Worm (Caenorhabditis elegans) whole organism, L4 larva: ENCODE measurements around the gene rnr-1.

Source experiments
- D1046.2 ChIP-seq: fragments of 200-800 bp; sonication (Bioruptor generic); IDR thresholded peaks from 2 replicates; pipeline ENCODE4 v1.3.6; 2022; ENCODE audit warnings: missing genetic modification characterization, missing compliant biosample characterization
- F44E2.7 ChIP-seq: fragments of 200-800 bp; sonication (Bioruptor generic); IDR thresholded peaks from 2 replicates; pipeline ENCODE4 v2.1.2; 2022; ENCODE audit warnings: missing genetic modification characterization, missing compliant biosample characterization
- F49E8.2 ChIP-seq: sonication (generic microtip); optimal IDR thresholded peaks from 2 replicates; lab custom pipeline; 2016; ENCODE audit warnings: missing compliant biosample characterization, mild to moderate bottlenecking, missing genetic modification characterization, borderline replicate concordance
- T20F7.1 ChIP-seq: fragments of 200-800 bp; sonication (Bioruptor generic); optimal IDR thresholded peaks from 2 replicates; lab custom pipeline; 2018; ENCODE audit warnings: mild to moderate bottlenecking, missing genetic modification characterization, missing compliant biosample characterization
- ama-1 ChIP-seq: fragments of 150-350 bp; optimal IDR thresholded peaks from 2 replicates; lab custom pipeline; 2014; ENCODE audit warnings: inconsistent platforms, mixed read lengths
- ces-1 ChIP-seq: fragments of 150-350 bp; sonication (generic microtip); optimal IDR thresholded peaks from 4 replicates; lab custom pipeline; 2014; ENCODE audit warnings: missing biosample characterization, missing genetic modification reagents, missing genetic modification characterization
- cey-2 ChIP-seq: sonication (generic microtip); optimal IDR thresholded peaks from 3 replicates; lab custom pipeline; 2017; ENCODE audit warnings: missing genetic modification characterization, mild to moderate bottlenecking, missing compliant biosample characterization, antibody characterized with exemption, borderline replicate concordance; ENCODE audit not compliant: insufficient read depth
- ctbp-1 ChIP-seq: fragments of 200-800 bp; sonication (Bioruptor generic); IDR thresholded peaks from 2 replicates; pipeline ENCODE4 v1.3.6; 2022; ENCODE audit warnings: missing genetic modification reagents, missing genetic modification characterization, missing compliant biosample characterization
- daf-16 ChIP-seq, 3 experiments: sonication (generic microtip); optimal IDR thresholded peaks; 2 replicates each; lab custom pipeline; 2016 to 2017; ENCODE audit warnings: missing genetic modification characterization in 3 of 3, missing genetic modification reagents in 3 of 3, mild to moderate bottlenecking in 2 of 3, missing compliant biosample characterization in 2 of 3, missing biosample characterization in 1 of 3, moderate library complexity in 1 of 3
- daf-8 ChIP-seq: fragments of 200-800 bp; sonication (Bioruptor generic); IDR thresholded peaks from 2 replicates; pipeline ENCODE4 v1.3.6; 2022; ENCODE audit warnings: missing genetic modification characterization, missing compliant biosample characterization
- dmd-6 ChIP-seq: fragments of 200-800 bp; sonication (Bioruptor generic); IDR thresholded peaks from 2 replicates; pipeline ENCODE4 v1.3.6; 2022; ENCODE audit warnings: missing genetic modification reagents, missing genetic modification characterization, missing compliant biosample characterization
- dpl-1 ChIP-seq: fragments of 150-350 bp; optimal IDR thresholded peaks from 2 replicates; lab custom pipeline; 2014; ENCODE audit warnings: missing biosample characterization, missing genetic modification reagents, missing genetic modification characterization
- dve-1 ChIP-seq: sonication (generic microtip); optimal IDR thresholded peaks from 2 replicates; lab custom pipeline; 2017; ENCODE audit warnings: antibody characterized with exemption, mild to moderate bottlenecking, missing genetic modification characterization, missing compliant biosample characterization; ENCODE audit not compliant: insufficient read depth
- egl-27 ChIP-seq: sonication (generic microtip); optimal IDR thresholded peaks from 3 replicates; lab custom pipeline; 2017; ENCODE audit warnings: missing biosample characterization, missing genetic modification reagents, missing genetic modification characterization
- egl-43 ChIP-seq: fragments of 200-800 bp; sonication (Bioruptor generic); IDR thresholded peaks from 2 replicates; pipeline ENCODE4 v1.3.6; 2022; ENCODE audit warnings: missing genetic modification reagents, missing genetic modification characterization, missing compliant biosample characterization
- fkh-10 ChIP-seq: fragments of 150-350 bp; optimal IDR thresholded peaks from 2 replicates; lab custom pipeline; 2014; ENCODE audit warnings: missing biosample characterization, missing genetic modification reagents, missing genetic modification characterization
- hif-1 ChIP-seq, 2 experiments: sonication (generic microtip); optimal IDR thresholded peaks; 2 replicates each; lab custom pipeline; 2016 to 2017; ENCODE audit warnings: missing compliant biosample characterization in 2 of 2, missing genetic modification characterization in 2 of 2, missing genetic modification reagents in 2 of 2, missing genotype in 2 of 2, mild to moderate bottlenecking in 1 of 2
- hlh-11 ChIP-seq: fragments of 200-800 bp; sonication (Bioruptor generic); optimal IDR thresholded peaks from 2 replicates; lab custom pipeline; 2018; ENCODE audit warnings: mild to moderate bottlenecking, missing genetic modification characterization, missing compliant biosample characterization
- hlh-30 ChIP-seq: sonication (generic microtip); optimal IDR thresholded peaks from 2 replicates; lab custom pipeline; 2017; ENCODE audit warnings: antibody characterized with exemption, mild to moderate bottlenecking, missing genetic modification characterization, missing compliant biosample characterization; ENCODE audit not compliant: insufficient read depth
- lin-13 ChIP-seq: fragments of 150-350 bp; optimal IDR thresholded peaks from 2 replicates; lab custom pipeline; 2014; ENCODE audit warnings: missing biosample characterization, missing genetic modification reagents, missing genetic modification characterization
- lin-39 ChIP-seq: fragments of 150-350 bp; optimal IDR thresholded peaks from 2 replicates; lab custom pipeline; 2014; ENCODE audit warnings: missing biosample characterization, missing genetic modification reagents, missing genetic modification characterization
- madf-9 ChIP-seq: fragments of 200-800 bp; sonication (Bioruptor generic); conservative IDR thresholded peaks from 2 replicates; pipeline ENCODE4 v1.3.6; 2022; ENCODE audit warnings: missing genetic modification reagents, missing genetic modification characterization, missing compliant biosample characterization
- mep-1 ChIP-seq: fragments of 150-350 bp; sonication (generic microtip); optimal IDR thresholded peaks from 3 replicates; lab custom pipeline; 2014; ENCODE audit warnings: missing biosample characterization, missing genetic modification characterization
- mxl-3 ChIP-seq: fragments of 200-800 bp; sonication (Bioruptor generic); optimal IDR thresholded peaks from 2 replicates; lab custom pipeline; 2018; ENCODE audit warnings: mild to moderate bottlenecking, missing genetic modification characterization, missing compliant biosample characterization
- nhr-10 ChIP-seq: fragments of 150-350 bp; optimal IDR thresholded peaks from 2 replicates; lab custom pipeline; 2014; ENCODE audit warnings: missing biosample characterization, missing genetic modification characterization
- nhr-102 ChIP-seq: sonication (generic microtip); optimal IDR thresholded peaks from 2 replicates; lab custom pipeline; 2016; ENCODE audit warnings: mild to moderate bottlenecking, missing genetic modification characterization, moderate library complexity, missing compliant biosample characterization
- nhr-11 ChIP-seq: fragments of 150-350 bp; optimal IDR thresholded peaks from 2 replicates; lab custom pipeline; 2014; ENCODE audit warnings: missing biosample characterization, missing genetic modification characterization
- nhr-25 ChIP-seq: sonication (generic microtip); optimal IDR thresholded peaks from 2 replicates; lab custom pipeline; 2017; ENCODE audit warnings: missing genetic modification characterization, mild to moderate bottlenecking, missing compliant biosample characterization, antibody characterized with exemption, moderate library complexity, borderline replicate concordance; ENCODE audit not compliant: insufficient read depth
- nhr-28 ChIP-seq: fragments of 150-350 bp; optimal IDR thresholded peaks from 2 replicates; lab custom pipeline; 2014; ENCODE audit warnings: missing biosample characterization, missing genetic modification characterization
- nhr-41 ChIP-seq: fragments of 200-800 bp; sonication (Bioruptor generic); IDR thresholded peaks from 2 replicates; pipeline ENCODE4 v1.3.6; 2022; ENCODE audit warnings: missing genetic modification reagents, missing genetic modification characterization, missing compliant biosample characterization
- nhr-48 ChIP-seq: sonication (generic microtip); optimal IDR thresholded peaks from 2 replicates; lab custom pipeline; 2016; ENCODE audit warnings: mild to moderate bottlenecking, missing genetic modification characterization, missing compliant biosample characterization
- nhr-6 ChIP-seq: fragments of 150-350 bp; optimal IDR thresholded peaks from 2 replicates; lab custom pipeline; 2014; ENCODE audit warnings: missing biosample characterization, missing genetic modification characterization
- nhr-76 ChIP-seq: fragments of 150-350 bp; optimal IDR thresholded peaks from 2 replicates; lab custom pipeline; 2014; ENCODE audit warnings: missing biosample characterization, missing genetic modification characterization
- nhr-77 ChIP-seq: fragments of 150-350 bp; optimal IDR thresholded peaks from 2 replicates; lab custom pipeline; 2014; ENCODE audit warnings: missing biosample characterization, missing genetic modification characterization
- php-3 ChIP-seq: fragments of 200-800 bp; sonication (Bioruptor generic); IDR thresholded peaks from 2 replicates; pipeline ENCODE4 v1.3.6; 2022; ENCODE audit warnings: missing genetic modification reagents, missing genetic modification characterization, missing compliant biosample characterization
- pqm-1 ChIP-seq: sonication (generic microtip); optimal IDR thresholded peaks from 2 replicates; lab custom pipeline; 2017; ENCODE audit warnings: missing biosample characterization, missing genetic modification characterization
- tag-97 ChIP-seq: fragments of 200-800 bp; sonication (Bioruptor generic); IDR thresholded peaks from 2 replicates; pipeline ENCODE4 v1.3.6; 2022; ENCODE audit warnings: missing genetic modification characterization, missing compliant biosample characterization
- tra-1 ChIP-seq: fragments of 200-800 bp; sonication (Bioruptor generic); IDR thresholded peaks from 2 replicates; pipeline ENCODE4 v1.3.6; 2022; ENCODE audit warnings: missing genetic modification reagents, missing genetic modification characterization, missing compliant biosample characterization
- unc-39 ChIP-seq: sonication (generic microtip); optimal IDR thresholded peaks from 2 replicates; lab custom pipeline; 2017; ENCODE audit warnings: missing biosample characterization, missing genetic modification characterization
- unc-62 ChIP-seq, 3 experiments: fragments of 150-350 bp in 1 of 3; sonication (generic microtip); optimal IDR thresholded peaks in 2 of 3; peaks in 1 of 3; 1 replicate in 1 of 3; 2 replicates in 2 of 3; lab custom pipeline; 2014 to 2017; ENCODE audit warnings: missing biosample characterization in 3 of 3, missing genetic modification characterization in 3 of 3, missing genetic modification reagents in 3 of 3, missing genotype in 1 of 3
- vab-7 ChIP-seq: fragments of 200-800 bp; sonication (Bioruptor generic); IDR thresholded peaks from 2 replicates; pipeline ENCODE4 v1.3.6; 2022; ENCODE audit warnings: missing genetic modification reagents, missing genetic modification characterization, missing compliant biosample characterization

The rnr-1 gene

DNA sequence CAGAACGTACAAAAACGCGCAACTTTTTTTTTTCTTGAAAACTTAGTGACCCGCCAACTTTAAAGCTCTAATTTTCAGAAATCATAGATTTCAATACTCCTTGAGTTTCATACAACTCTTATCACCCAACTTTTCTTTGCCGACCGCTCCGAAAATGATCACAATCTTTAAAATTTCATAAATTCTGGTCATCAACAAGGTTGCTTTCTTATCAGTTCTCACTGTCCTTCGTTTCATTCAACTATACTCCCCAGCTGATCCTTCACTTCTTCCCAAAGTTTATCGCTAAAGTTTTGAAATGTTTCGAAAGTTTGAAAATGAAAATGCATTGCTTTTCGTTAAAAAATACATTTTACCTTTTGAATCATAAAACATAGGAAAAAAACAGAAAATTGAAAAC is 27.2 kb upstream of the rnr-1 start:
- TF ChIP-seq F44E2.7 (GFP tag; lab: Robert Waterston, UW) (no peak), hlh-11 (tag; lab: Kevin White, UChicago) (peak; percentile 63), nhr-102 (tag; lab: Kevin White, UChicago) (no peak), mxl-3 (GFP tag; lab: Kevin White, UChicago) (no peak), nhr-28 (tag; lab: Kevin White, UChicago) (peak; percentile 62), daf-16 (GFP tag; optimal IDR thresholded peaks at IDR 0.05; lab: Kevin White, UChicago) (no peak), daf-16 (tag; optimal IDR thresholded peaks at IDR 0.05; lab: Kevin White, UChicago) (peak; percentile 85), nhr-48 (tag; lab: Kevin White, UChicago) (no peak), tag-97 (GFP tag; lab: Robert Waterston, UW) (no peak), egl-27 (tag; lab: Kevin White, UChicago) (no peak), nhr-77 (tag; lab: Kevin White, UChicago) (peak; percentile 3), lin-13 (GFP tag; lab: Kevin White, UChicago) (no peak), cey-2 (tag; lab: Kevin White, UChicago) (no peak), dmd-6 (peak; percentile 68), pqm-1 (peak; percentile 88), nhr-41 (no peak), F49E8.2 (tag; lab: Kevin White, UChicago) (no peak), lin-39 (tag; lab: Kevin White, UChicago) (no peak), ctbp-1 (GFP tag; lab: Robert Waterston, UW) (no peak), ama-1 (lab: Kevin White, UChicago) (no peak), dpl-1 (GFP tag; lab: Kevin White, UChicago) (no peak), vab-7 (no peak), madf-9 (GFP tag; lab: Robert Waterston, UW) (no peak), php-3 (GFP tag; lab: Robert Waterston, UW) (no peak), D1046.2 (no peak), tra-1 (GFP tag; lab: Robert Waterston, UW) (no peak), daf-8 (no peak), unc-39 (no peak), ces-1 (GFP tag; lab: Kevin White, UChicago) (no peak), dve-1 (peak; percentile 58), egl-43 (GFP tag; lab: Robert Waterston, UW) (no peak), nhr-10 (tag; lab: Kevin White, UChicago) (no peak), hlh-30 (tag; lab: Kevin White, UChicago) (peak; percentile 28)
- TF ChIP-seq, all 104 proteins: peak for 8

DNA sequence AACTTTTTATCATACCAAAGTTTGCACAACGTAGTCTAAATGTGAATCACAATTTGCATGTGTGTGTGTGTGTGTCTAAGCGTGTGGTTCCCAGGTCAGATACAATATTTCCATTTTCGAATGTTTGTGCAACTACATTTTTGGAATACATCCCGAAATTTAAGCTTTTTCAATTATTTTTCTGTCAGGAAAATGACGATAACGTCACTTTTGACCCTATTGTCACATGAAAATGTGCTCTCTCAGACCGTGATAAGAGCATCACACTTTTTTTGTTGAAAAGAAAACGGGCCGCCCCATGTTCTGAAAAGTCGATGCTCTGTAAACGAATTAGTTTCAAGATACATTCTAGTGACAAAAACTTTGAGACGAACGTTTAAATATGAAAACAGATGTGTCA is 26.4 kb upstream of the rnr-1 start:
- TF ChIP-seq T20F7.1 (no peak), pqm-1 (peak; percentile 61), daf-16 (GFP tag; optimal IDR thresholded peaks at IDR 0.05; lab: Kevin White, UChicago) (no peak), daf-16 (tag; optimal IDR thresholded peaks at IDR 0.05; lab: Kevin White, UChicago) (peak; percentile 63), nhr-76 (tag; lab: Kevin White, UChicago) (no peak), nhr-77 (tag; lab: Kevin White, UChicago) (peak; percentile 29), mep-1 (no peak), dve-1 (peak; percentile 11), nhr-102 (tag; lab: Kevin White, UChicago) (peak; percentile 20), nhr-6 (tag; lab: Kevin White, UChicago) (no peak), nhr-25 (tag; lab: Kevin White, UChicago) (no peak), fkh-10 (GFP tag; lab: Kevin White, UChicago) (no peak), hlh-30 (tag; lab: Kevin White, UChicago) (peak; percentile 51), nhr-11 (tag; lab: Kevin White, UChicago) (no peak), hif-1 (tag; optimal IDR thresholded peaks at IDR 0.05; lab: Kevin White, UChicago) (peak in 1 of 2 experiments; percentile 26), hlh-11 (tag; lab: Kevin White, UChicago) (peak; percentile 70), dpl-1 (GFP tag; lab: Kevin White, UChicago) (no peak), nhr-28 (tag; lab: Kevin White, UChicago) (peak; percentile 79), unc-62 (GFP tag; optimal IDR thresholded peaks at IDR 0.05 in 1 of 2; lab: Kevin White, UChicago) (peak in 1 of 2 experiments; percentile 23), unc-62 (tag; optimal IDR thresholded peaks at IDR 0.05; lab: Kevin White, UChicago) (no peak)
